Worm (Caenorhabditis elegans): ENCODE results near the gene gcy-20.

DNA sequence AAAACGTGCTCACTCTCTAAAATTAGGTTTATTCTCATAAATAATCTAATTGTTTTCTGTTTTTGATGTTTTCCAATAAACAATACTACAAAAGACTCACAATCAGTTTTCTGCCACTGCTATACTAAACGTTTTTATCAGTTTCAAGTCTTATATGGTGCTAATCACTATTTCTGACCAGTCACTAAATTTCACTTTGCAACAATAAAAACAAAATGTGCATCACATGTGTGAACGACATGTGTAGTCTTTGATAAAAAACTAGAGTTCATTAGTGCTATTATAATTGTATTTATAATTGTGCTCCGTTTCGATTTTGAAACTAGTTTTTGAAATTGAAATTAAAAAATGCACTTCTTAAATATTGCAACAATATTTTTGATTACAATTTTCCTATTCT is 24.3 kb upstream of the gcy-20 start, which contains the start of gene cyp-37B1:
- no peak for TF ChIP-seq elt-1 (tag; optimal IDR thresholded peaks at IDR 0.05)
- no peak for TF ChIP-seq nhr-76 (tag; optimal IDR thresholded peaks at IDR 0.05)
- peak; percentile 73 for TF ChIP-seq pha-4 (tag; optimal IDR thresholded peaks at IDR 0.05)
- no peak for TF ChIP-seq sea-2 (GFP tag; optimal IDR thresholded peaks at IDR 0.05)
- peak; percentile 10 for TF ChIP-seq jun-1 (tag; optimal IDR thresholded peaks at IDR 0.05)

All from whole organism, L3 larva.